Fruit fly (Drosophila melanogaster) whole organism, embryonic: ENCODE results near the gene CG33969.

Source experiments
- Abd-B ChIP-seq: fragments of 200-800 bp; sonication (Bioruptor generic); optimal IDR thresholded peaks from 2 replicates; lab custom pipeline; 2018; ENCODE audit warnings: missing biosample characterization, mild to moderate bottlenecking, missing genetic modification characterization, moderate library complexity
- Adf1 ChIP-seq: fragments of 200-800 bp; sonication (Bioruptor generic); IDR thresholded peaks from 2 replicates; pipeline ENCODE4 v1.3.6; 2022; ENCODE audit warnings: missing biosample characterization, missing genetic modification characterization
- Atf6 ChIP-seq: fragments of 200-800 bp; sonication (Bioruptor generic); IDR thresholded peaks from 2 replicates; pipeline ENCODE4 v1.3.6; 2022; ENCODE audit warnings: missing biosample characterization, missing genetic modification characterization
- Awh ChIP-seq: fragments of 200-800 bp; sonication (Bioruptor generic); IDR thresholded peaks from 2 replicates; pipeline ENCODE4, ENCODE4 v1.3.6; 2022; ENCODE audit warnings: missing biosample characterization, missing genetic modification characterization
- Bdp1 ChIP-seq: fragments of 200-800 bp; sonication (Bioruptor generic); optimal IDR thresholded peaks from 3 replicates; lab custom pipeline; 2016; ENCODE audit warnings: missing biosample characterization, missing genetic modification characterization
- CG11456 ChIP-seq: fragments of 200-800 bp; sonication (Bioruptor generic); IDR thresholded peaks from 3 replicates; pipeline ENCODE4 v1.3.6; 2022; ENCODE audit warnings: missing biosample characterization, missing genetic modification characterization
- CG13296 ChIP-seq: fragments of 200-800 bp; sonication (Bioruptor generic); optimal IDR thresholded peaks from 3 replicates; lab custom pipeline; 2018; ENCODE audit warnings: missing biosample characterization, mild to moderate bottlenecking, missing genetic modification characterization
- CG13894 ChIP-seq: fragments of 200-800 bp; sonication (Bioruptor generic); optimal IDR thresholded peaks from 3 replicates; lab custom pipeline; 2018; ENCODE audit warnings: missing biosample characterization, mild to moderate bottlenecking, missing genetic modification characterization, moderate library complexity
- CG17612 ChIP-seq: fragments of 200-800 bp; sonication (Bioruptor generic); IDR thresholded peaks from 2 replicates; pipeline ENCODE4 v1.3.6; 2022; ENCODE audit warnings: missing biosample characterization, missing genetic modification characterization
- CG17802 ChIP-seq: fragments of 200-800 bp; sonication (Bioruptor generic); optimal IDR thresholded peaks from 2 replicates; lab custom pipeline; 2018; ENCODE audit warnings: missing biosample characterization, mild to moderate bottlenecking, missing genetic modification characterization, moderate library complexity
- CG1832 ChIP-seq: fragments of 200-800 bp; sonication (Bioruptor generic); optimal IDR thresholded peaks from 2 replicates; lab custom pipeline; 2017; ENCODE audit warnings: missing biosample characterization, mild to moderate bottlenecking, missing genetic modification characterization, inconsistent platforms
- CG18619 ChIP-seq: fragments of 200-800 bp; sonication (Bioruptor generic); optimal IDR thresholded peaks from 3 replicates; lab custom pipeline; 2017; ENCODE audit warnings: missing biosample characterization, mild to moderate bottlenecking, missing genetic modification characterization
- CG30020 ChIP-seq: fragments of 200-800 bp; optimal IDR thresholded peaks from 2 replicates; lab custom pipeline; 2019; ENCODE audit warnings: missing biosample characterization, mild to moderate bottlenecking, missing genetic modification characterization, moderate library complexity
- CG3838 ChIP-seq: fragments of 200-800 bp; sonication (Bioruptor generic); optimal IDR thresholded peaks from 3 replicates; lab custom pipeline; 2016; ENCODE audit warnings: missing biosample characterization, missing genetic modification characterization
- CG5245 ChIP-seq: fragments of 200-800 bp; sonication (Bioruptor generic); optimal IDR thresholded peaks from 3 replicates; lab custom pipeline; 2016; ENCODE audit warnings: missing biosample characterization, missing genetic modification characterization
- CG6272 ChIP-seq: fragments of 200-800 bp; sonication (Bioruptor generic); IDR thresholded peaks from 2 replicates; pipeline ENCODE4 v1.3.6; 2022; ENCODE audit warnings: missing biosample characterization, missing genetic modification characterization
- CG7963 ChIP-seq: fragments of 200-800 bp; sonication (Bioruptor generic); IDR thresholded peaks from 3 replicates; pipeline ENCODE4 v1.3.6; 2022; ENCODE audit warnings: missing biosample characterization, missing genetic modification characterization; ENCODE audit not compliant: partially characterized antibody
- CG8359 ChIP-seq: fragments of 200-800 bp; sonication (Bioruptor generic); optimal IDR thresholded peaks from 2 replicates; lab custom pipeline; 2017; ENCODE audit warnings: missing biosample characterization, mild to moderate bottlenecking, missing genetic modification characterization, borderline replicate concordance
- CG8478 ChIP-seq: fragments of >200 bp; optimal IDR thresholded peaks from 2 replicates; lab custom pipeline; 2018
- CTCF ChIP-seq: fragments of 200-800 bp; sonication (Bioruptor generic); optimal IDR thresholded peaks from 2 replicates; lab custom pipeline; 2017; ENCODE audit warnings: missing biosample characterization, mild to moderate bottlenecking, missing genetic modification characterization, moderate library complexity
- Dfd ChIP-seq, 2 experiments: fragments of >200 bp; optimal IDR thresholded peaks; 2 replicates each; lab custom pipeline; 2017; ENCODE audit warnings: missing biosample characterization in 2 of 2, missing genetic modification characterization in 2 of 2
- Dll ChIP-seq: fragments of 200-800 bp; sonication (Bioruptor generic); IDR thresholded peaks from 4 replicates; pipeline ENCODE4 v1.3.6; 2022; ENCODE audit warnings: missing biosample characterization, missing genetic modification characterization; ENCODE audit not compliant: partially characterized antibody
- E2f1 ChIP-seq: fragments of 200-800 bp; sonication (Bioruptor generic); IDR thresholded peaks from 2 replicates; pipeline ENCODE4 v1.3.6; 2022; ENCODE audit warnings: missing biosample characterization, missing genetic modification characterization
- Fer2 ChIP-seq: fragments of 200-800 bp; sonication (Bioruptor generic); optimal IDR thresholded peaks from 2 replicates; lab custom pipeline; 2018; ENCODE audit warnings: missing biosample characterization, mild to moderate bottlenecking, missing genetic modification characterization, moderate library complexity
- Hey ChIP-seq: fragments of 200-800 bp; sonication (Bioruptor generic); optimal IDR thresholded peaks from 3 replicates; lab custom pipeline; 2018; ENCODE audit warnings: missing biosample characterization, mild to moderate bottlenecking, missing genetic modification characterization
- Kr ChIP-seq: fragments of 200-800 bp; sonication (Bioruptor generic); optimal IDR thresholded peaks from 2 replicates; lab custom pipeline; 2017; ENCODE audit warnings: missing biosample characterization, mild to moderate bottlenecking, missing genetic modification characterization
- Med ChIP-seq: fragments of 200-800 bp; sonication (Bioruptor generic); peaks from one replicate; lab custom pipeline; 2016; ENCODE audit warnings: missing biosample characterization, missing genetic modification characterization, mild to moderate bottlenecking, inconsistent platforms, moderate library complexity
- Meics ChIP-seq: fragments of 200-800 bp; sonication (Bioruptor generic); optimal IDR thresholded peaks from 2 replicates; lab custom pipeline; 2017; ENCODE audit warnings: missing biosample characterization, mild to moderate bottlenecking, missing genetic modification characterization
- NK7.1 ChIP-seq: fragments of 200-800 bp; sonication (Bioruptor generic); optimal IDR thresholded peaks from 3 replicates; lab custom pipeline; 2016; ENCODE audit warnings: missing biosample characterization, missing genetic modification characterization
- Neu2 ChIP-seq: fragments of 200-800 bp; sonication (Bioruptor generic); optimal IDR thresholded peaks from 3 replicates; lab custom pipeline; 2016; ENCODE audit warnings: missing biosample characterization, missing genetic modification characterization, borderline replicate concordance
- Nf-YA ChIP-seq: fragments of 200-800 bp; sonication (Bioruptor generic); IDR thresholded peaks from 2 replicates; pipeline ENCODE4 v1.3.6; 2022; ENCODE audit warnings: missing biosample characterization, missing genetic modification characterization
- Nf-YC ChIP-seq: fragments of 200-800 bp; optimal IDR thresholded peaks from 3 replicates; lab custom pipeline; 2019; ENCODE audit warnings: missing biosample characterization, mild to moderate bottlenecking, missing genetic modification characterization, moderate library complexity
- Optix ChIP-seq: fragments of 200-800 bp; sonication (Bioruptor generic); IDR thresholded peaks from 3 replicates; pipeline ENCODE4 v1.3.6; 2022; ENCODE audit warnings: missing biosample characterization, missing genetic modification characterization
- Ptx1 ChIP-seq: fragments of 200-800 bp; sonication (Bioruptor generic); IDR thresholded peaks from 2 replicates; pipeline ENCODE4 v1.3.6; 2022; ENCODE audit warnings: missing biosample characterization, missing genetic modification characterization
- Six4 ChIP-seq: fragments of 200-800 bp; sonication (Bioruptor generic); optimal IDR thresholded peaks from 2 replicates; lab custom pipeline; 2016; ENCODE audit warnings: missing biosample characterization, missing genetic modification characterization
- ara ChIP-seq: fragments of 200-800 bp; sonication (Bioruptor generic); IDR thresholded peaks from 2 replicates; pipeline ENCODE4 v1.3.6; 2022; ENCODE audit warnings: missing biosample characterization, missing genetic modification characterization
- ase ChIP-seq: fragments of 200-800 bp; sonication (Bioruptor generic); IDR thresholded peaks from 3 replicates; pipeline ENCODE4 v1.3.6; 2022; ENCODE audit warnings: missing biosample characterization, missing genetic modification characterization
- chn ChIP-seq: fragments of 200-800 bp; sonication (Bioruptor generic); optimal IDR thresholded peaks from 2 replicates; lab custom pipeline; 2016; ENCODE audit warnings: missing biosample characterization, missing genetic modification characterization
- crol ChIP-seq: fragments of 200-800 bp; sonication (Bioruptor generic); IDR thresholded peaks from 2 replicates; pipeline ENCODE4 v1.3.6; 2022; ENCODE audit warnings: missing biosample characterization, missing genetic modification characterization
- dati ChIP-seq: fragments of 200-800 bp; sonication (Bioruptor generic); IDR thresholded peaks from 2 replicates; pipeline ENCODE4 v1.3.6; 2022; ENCODE audit warnings: missing biosample characterization, missing genetic modification characterization
- esg ChIP-seq: fragments of 200-800 bp; sonication (Bioruptor generic); conservative IDR thresholded peaks from 2 replicates; pipeline ENCODE4 v1.3.6; 2022; ENCODE audit warnings: missing biosample characterization, missing genetic modification characterization
- fd3F ChIP-seq: fragments of 200-800 bp; sonication (Bioruptor generic); optimal IDR thresholded peaks from 2 replicates; lab custom pipeline; 2018; ENCODE audit warnings: missing biosample characterization, mild to moderate bottlenecking, missing genetic modification characterization, moderate library complexity
- grau ChIP-seq: fragments of 200-800 bp; optimal IDR thresholded peaks from 3 replicates; lab custom pipeline; 2019; ENCODE audit warnings: missing biosample characterization, mild to moderate bottlenecking, missing genetic modification characterization, moderate library complexity
- mirr ChIP-seq: fragments of 200-800 bp; sonication (Bioruptor generic); optimal IDR thresholded peaks from 3 replicates; lab custom pipeline; 2018; ENCODE audit warnings: missing biosample characterization, mild to moderate bottlenecking, missing genetic modification characterization
- nau ChIP-seq: fragments of 200-800 bp; sonication (Bioruptor generic); optimal IDR thresholded peaks from 3 replicates; lab custom pipeline; 2017; ENCODE audit warnings: missing biosample characterization, mild to moderate bottlenecking, missing genetic modification characterization, missing genetic modification reagents
- p53 ChIP-seq: fragments of 200-800 bp; sonication (Bioruptor generic); optimal IDR thresholded peaks from 2 replicates; lab custom pipeline; 2016; ENCODE audit warnings: missing biosample characterization, missing genetic modification characterization
- pnt ChIP-seq: fragments of 200-800 bp; sonication (Bioruptor generic); optimal IDR thresholded peaks from 3 replicates; lab custom pipeline; 2016; ENCODE audit warnings: missing biosample characterization, missing genetic modification characterization
- psq ChIP-seq: fragments of 200-800 bp; sonication (Bioruptor generic); optimal IDR thresholded peaks from 2 replicates; lab custom pipeline; 2017; ENCODE audit warnings: missing biosample characterization, missing genetic modification characterization
- trh ChIP-seq: fragments of 200-800 bp; sonication (Bioruptor generic); optimal IDR thresholded peaks from 2 replicates; lab custom pipeline; 2016; ENCODE audit warnings: missing biosample characterization, missing genetic modification characterization
- tup ChIP-seq: fragments of 200-800 bp; sonication (Bioruptor generic); optimal IDR thresholded peaks from 2 replicates; lab custom pipeline; 2016; ENCODE audit warnings: missing biosample characterization, mild to moderate bottlenecking, missing genetic modification characterization, moderate library complexity
- tx ChIP-seq: fragments of 200-800 bp; sonication (Bioruptor generic); optimal IDR thresholded peaks from 2 replicates; lab custom pipeline; 2016; ENCODE audit warnings: missing biosample characterization, missing genetic modification characterization

Gene CG33969

dm6 chr3L:20375878-20376563, 17.3 kb downstream of the CG33969 start, which contains the start of the genes Ide and RhoBTB (continued):
- TF ChIP-seq Meics (GFP tag; lab: Kevin White, UChicago), result peak; percentile 71
- TF ChIP-seq Abd-B (GFP tag; lab: Kevin White, UChicago), result peak; percentile 96
- TF ChIP-seq NK7.1 (GFP tag; lab: Kevin White, UChicago), result peak; percentile 50
- TF ChIP-seq Dll (GFP tag; lab: Robert Waterston, UW), result no peak
- peak; percentile 81 for TF ChIP-seq Fer2 (tag; lab: Kevin White, UChicago)
- peak; percentile 36; the same call in 1 of the 2 replicates for TF ChIP-seq crol (GFP tag; lab: Robert Waterston, UW)
- TF ChIP-seq pnt, result peak; percentile 91
- TF ChIP-seq CG1832 (GFP tag; lab: Kevin White, UChicago), result no peak
- peak; percentile 47 for TF ChIP-seq tup (GFP tag; lab: Kevin White, UChicago)
- no peak for TF ChIP-seq Neu2 (GFP tag; lab: Kevin White, UChicago)
- no peak for TF ChIP-seq nau (GFP tag; lab: Kevin White, UChicago)
- TF ChIP-seq Kr (GFP tag; lab: Kevin White, UChicago), result no peak
- TF ChIP-seq CG3838, result peak; percentile 36
- peak; percentile 52 for TF ChIP-seq CG5245 (GFP tag; lab: Kevin White, UChicago)
- TF ChIP-seq Adf1 (GFP tag; lab: Robert Waterston, UW), result peak; percentile 32; the same call in 1 of the 2 replicates
- TF ChIP-seq CG6272 (GFP tag; lab: Robert Waterston, UW), result peak; percentile 82
- peak; percentile 94 for TF ChIP-seq Med (GFP tag; lab: Kevin White, UChicago)
- TF ChIP-seq CG17612, result no peak
- TF ChIP-seq CG30020 (tag; lab: Kevin White, UChicago), result peak; percentile 66
- no peak for TF ChIP-seq Nf-YA (GFP tag; lab: Robert Waterston, UW)
- TF ChIP-seq CG8359, result peak; percentile 31
- no peak for TF ChIP-seq CG7963 (GFP tag; lab: Robert Waterston, UW)
- peak; percentile 68 for TF ChIP-seq p53 (GFP tag; lab: Kevin White, UChicago)
- no peak for TF ChIP-seq mirr (GFP tag; lab: Kevin White, UChicago)
- TF ChIP-seq Hey (tag; lab: Kevin White, UChicago), result no peak
- TF ChIP-seq Nf-YC (tag; lab: Kevin White, UChicago), result no peak
- TF ChIP-seq CG8478 (lab: Kevin White, UChicago), result peak; percentile 10
- TF ChIP-seq CTCF (GFP tag; lab: Kevin White, UChicago), result peak; percentile 30
- TF ChIP-seq tx (GFP tag; lab: Kevin White, UChicago), result peak; percentile 79
- peak; percentile 76 for TF ChIP-seq Ptx1 (GFP tag; lab: Robert Waterston, UW)
- TF ChIP-seq chn (GFP tag; lab: Kevin White, UChicago), result peak; percentile 86
- peak; percentile 85 for TF ChIP-seq grau (tag; lab: Kevin White, UChicago)
- TF ChIP-seq Six4 (GFP tag; lab: Kevin White, UChicago), result peak; percentile 60
- peak; percentile 57 for TF ChIP-seq CG13296
- peak; percentile 63 for TF ChIP-seq Bdp1
- peak; percentile 80 for TF ChIP-seq CG18619 (GFP tag; lab: Kevin White, UChicago)
- no peak for TF ChIP-seq Optix
- TF ChIP-seq Awh (GFP tag; lab: Robert Waterston, UW), result 0 out of 2 replicates have a peak, but pooled peaks have one; percentile 13
- TF ChIP-seq psq (GFP tag; lab: Kevin White, UChicago), result peak; percentile 62
- peak; percentile 65 for TF ChIP-seq trh
- TF ChIP-seq esg (GFP tag; lab: Robert Waterston, UW), result peak; percentile 77
- TF ChIP-seq Atf6 (GFP tag; lab: Robert Waterston, UW), result peak; percentile 63; the same call in 1 of the 2 replicates
- TF ChIP-seq Dfd (GFP tag; optimal IDR thresholded peaks at IDR 0.05; lab: Kevin White, UChicago), result peak in 1 of 2 experiments; percentile 10
- TF ChIP-seq dati, result no peak
- TF ChIP-seq CG13894 (tag; lab: Kevin White, UChicago), result no peak
- TF ChIP-seq ara (GFP tag; lab: Robert Waterston, UW), result 0 out of 2 replicates have a peak, but pooled peaks have one; percentile 41
- TF ChIP-seq CG17802, result peak; percentile 25
- TF ChIP-seq ase, result peak; percentile 44; the same call in 2 of the 3 replicates
- TF ChIP-seq E2f1 (GFP tag; lab: Robert Waterston, UW), result peak; percentile 46; the same call in 1 of the 2 replicates
- peak; percentile 82 for TF ChIP-seq CG11456 (GFP tag; lab: Robert Waterston, UW)
- peak; percentile 78 for TF ChIP-seq fd3F (GFP tag; lab: Kevin White, UChicago)
